Fruit fly (Drosophila melanogaster) whole organism, pupa: ENCODE data around the gene CG5910.
A peak's percentile ranks its signal among the peaks of the same experiment; 100 is the strongest.

Experiments
- CG10348 ChIP-seq: fragments of 200-800 bp; sonication (Bioruptor generic); IDR thresholded peaks from 2 replicates; pipeline ENCODE4 v1.3.6; 2022; ENCODE audit warnings: missing biosample characterization, missing genetic modification characterization
- CG12605 ChIP-seq: fragments of 200-800 bp; sonication (Bioruptor generic); IDR thresholded peaks from 2 replicates; pipeline ENCODE4 v1.3.6; 2022; ENCODE audit warnings: missing biosample characterization, missing genetic modification characterization
- CG13204 ChIP-seq: fragments of 200-800 bp; sonication (Bioruptor generic); optimal IDR thresholded peaks from 2 replicates; lab custom pipeline; 2018; ENCODE audit warnings: missing biosample characterization, mild to moderate bottlenecking, missing genetic modification characterization, moderate library complexity
- CG14655 ChIP-seq: fragments of 200-800 bp; sonication (Bioruptor generic); optimal IDR thresholded peaks from 3 replicates; lab custom pipeline; 2017; ENCODE audit warnings: mild to moderate bottlenecking, missing biosample characterization, missing genetic modification reagents, missing genetic modification characterization
- CG15710 ChIP-seq: fragments of 200-800 bp; sonication (Bioruptor generic); optimal IDR thresholded peaks from 2 replicates; lab custom pipeline; 2018; ENCODE audit warnings: missing biosample characterization, mild to moderate bottlenecking, missing genetic modification characterization, moderate library complexity
- CG17806 ChIP-seq: fragments of 200-800 bp; sonication (Bioruptor generic); optimal IDR thresholded peaks from 2 replicates; lab custom pipeline; 2018; ENCODE audit warnings: missing biosample characterization, mild to moderate bottlenecking, missing genetic modification characterization, moderate library complexity
- CG32121 ChIP-seq: fragments of 200-800 bp; sonication (Bioruptor generic); IDR thresholded peaks from 2 replicates; pipeline ENCODE4 v1.3.6; 2022; ENCODE audit warnings: missing biosample characterization, missing genetic modification characterization
- CG34367 ChIP-seq: fragments of 200-800 bp; sonication (Bioruptor generic); optimal IDR thresholded peaks from 2 replicates; lab custom pipeline; 2018; ENCODE audit warnings: missing biosample characterization, mild to moderate bottlenecking, missing genetic modification characterization
- CG4496 ChIP-seq: fragments of 200-800 bp; sonication (Bioruptor generic); IDR thresholded peaks from 3 replicates; pipeline ENCODE4 v1.3.6; 2022; ENCODE audit warnings: missing biosample characterization, missing genetic modification characterization
- CG8159 ChIP-seq: fragments of 200-800 bp; sonication (Bioruptor generic); optimal IDR thresholded peaks from 3 replicates; lab custom pipeline; 2018; ENCODE audit warnings: missing biosample characterization, mild to moderate bottlenecking, missing genetic modification characterization, moderate library complexity
- CG8301 ChIP-seq: fragments of 200-800 bp; sonication (Bioruptor generic); optimal IDR thresholded peaks from 2 replicates; lab custom pipeline; 2018; ENCODE audit warnings: missing biosample characterization, mild to moderate bottlenecking, missing genetic modification characterization
- CG9948 ChIP-seq: fragments of 200-800 bp; sonication (Bioruptor generic); optimal IDR thresholded peaks from 2 replicates; lab custom pipeline; 2018; ENCODE audit warnings: missing biosample characterization, mild to moderate bottlenecking, missing genetic modification characterization, moderate library complexity
- D1 ChIP-seq: fragments of 200-800 bp; sonication (Bioruptor generic); optimal IDR thresholded peaks from 2 replicates; lab custom pipeline; 2018; ENCODE audit warnings: missing biosample characterization, mild to moderate bottlenecking, missing genetic modification characterization, moderate library complexity
- EcR ChIP-seq: fragments of 200-800 bp; sonication (Bioruptor generic); optimal IDR thresholded peaks from 3 replicates; lab custom pipeline; 2019; ENCODE audit warnings: missing biosample characterization, missing genetic modification characterization, mild to moderate bottlenecking, moderate library complexity, missing genetic modification reagents
- Ets98B ChIP-seq: fragments of 200-800 bp; sonication (Bioruptor generic); IDR thresholded peaks from 2 replicates; pipeline ENCODE4 v1.3.6; 2022; ENCODE audit warnings: missing biosample characterization, missing genetic modification characterization
- Pif1A ChIP-seq: fragments of 200-800 bp; sonication (Bioruptor generic); optimal IDR thresholded peaks from 3 replicates; lab custom pipeline; 2016; ENCODE audit warnings: missing biosample characterization, missing genetic modification characterization
- Pif1B ChIP-seq: fragments of 200-800 bp; sonication (Bioruptor generic); optimal IDR thresholded peaks from 3 replicates; lab custom pipeline; 2016; ENCODE audit warnings: missing biosample characterization, missing genetic modification characterization
- Snoo ChIP-seq: fragments of 200-800 bp; sonication (Bioruptor generic); optimal IDR thresholded peaks from 3 replicates; lab custom pipeline; 2017; ENCODE audit warnings: missing biosample characterization, mild to moderate bottlenecking, missing genetic modification characterization, inconsistent platforms
- fd96Ca ChIP-seq: fragments of 200-800 bp; sonication (Bioruptor generic); IDR thresholded peaks from 3 replicates; pipeline ENCODE4 v1.3.6; 2022; ENCODE audit warnings: missing biosample characterization, missing genetic modification characterization
- gl ChIP-seq: fragments of 200-800 bp; sonication (Bioruptor generic); optimal IDR thresholded peaks from 2 replicates; lab custom pipeline; 2018; ENCODE audit warnings: missing biosample characterization, mild to moderate bottlenecking, missing genetic modification characterization
- rn ChIP-seq: fragments of 200-800 bp; sonication (Bioruptor generic); IDR thresholded peaks from 2 replicates; pipeline ENCODE4 v1.3.6; 2022; ENCODE audit warnings: missing biosample characterization, missing genetic modification characterization

The CG5910 gene

DNA sequence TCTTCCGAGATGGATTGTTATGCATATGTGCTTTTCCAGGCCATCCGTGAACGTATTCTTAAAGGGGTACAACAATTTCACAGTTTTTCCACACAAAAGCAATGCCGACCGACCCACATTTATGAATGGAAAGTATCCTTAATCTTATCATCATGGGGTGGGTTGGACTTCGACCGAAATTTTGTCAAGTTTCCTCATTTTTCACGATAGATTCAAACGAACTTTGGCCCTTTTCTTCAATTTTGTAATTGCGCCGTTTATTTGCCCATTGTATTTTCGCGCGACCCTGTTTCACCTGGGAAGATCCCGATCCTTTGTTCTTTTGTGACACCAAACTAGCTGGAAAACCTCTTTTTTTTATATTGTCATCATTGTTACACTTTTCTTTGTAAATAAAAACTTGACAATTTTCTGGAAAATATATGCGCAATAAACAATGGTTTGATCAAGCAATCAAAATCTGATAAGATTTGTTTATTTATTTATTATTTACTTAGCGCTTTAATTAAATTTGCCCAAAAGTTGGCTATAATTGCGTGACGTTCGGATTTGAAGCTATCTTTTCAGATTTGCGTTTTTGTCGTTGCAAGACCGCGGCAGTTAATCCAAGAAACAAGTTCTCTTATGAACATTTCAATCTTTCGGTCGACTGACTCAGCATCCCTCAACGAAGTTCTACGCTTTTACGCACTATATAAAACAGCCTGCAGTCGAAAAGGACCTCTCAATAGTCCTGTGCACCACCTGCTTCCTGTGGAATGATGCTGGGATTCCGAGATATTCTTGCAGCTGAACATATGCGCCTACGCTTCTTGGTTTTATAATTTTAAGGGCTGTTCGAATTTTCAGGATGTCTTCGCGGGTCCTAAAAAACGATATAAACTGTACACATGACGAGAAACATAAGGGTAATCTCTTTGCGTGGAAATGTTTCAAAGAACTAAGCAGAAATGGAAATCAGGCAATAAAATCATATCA is 36.0 kb upstream of the CG5910 start:
- no peak for TF ChIP-seq gl (tag; lab: Kevin White, UChicago)
- no peak for TF ChIP-seq CG15710 (tag; lab: Kevin White, UChicago)
- TF ChIP-seq CG4496 (GFP tag; lab: Robert Waterston, UW): 0 out of 3 replicates have a peak, but pooled peaks have one; percentile 15
- no peak for TF ChIP-seq D1 (tag; lab: Kevin White, UChicago)
- no peak for TF ChIP-seq CG14655 (GFP tag; lab: Kevin White, UChicago)

dm6 chr3L:20410345-20410744 is 31.9 kb upstream of the CG5910 start, which contains the start of gene CG13248:
CG13248 (minus strand) TSS chr3L:20410566.
- TF ChIP-seq CG13204 (GFP tag; lab: Kevin White, UChicago) (no peak), Pif1B (GFP tag; lab: Kevin White, UChicago) (no peak), CG12605 (no peak), rn (no peak), fd96Ca (GFP tag; lab: Robert Waterston, UW) (no peak), EcR (GFP tag; lab: Kevin White, UChicago) (no peak), Snoo (tag; lab: Kevin White, UChicago) (no peak), CG10348 (GFP tag; lab: Robert Waterston, UW) (no peak), Ets98B (GFP tag; lab: Robert Waterston, UW) (no peak)

DNA sequence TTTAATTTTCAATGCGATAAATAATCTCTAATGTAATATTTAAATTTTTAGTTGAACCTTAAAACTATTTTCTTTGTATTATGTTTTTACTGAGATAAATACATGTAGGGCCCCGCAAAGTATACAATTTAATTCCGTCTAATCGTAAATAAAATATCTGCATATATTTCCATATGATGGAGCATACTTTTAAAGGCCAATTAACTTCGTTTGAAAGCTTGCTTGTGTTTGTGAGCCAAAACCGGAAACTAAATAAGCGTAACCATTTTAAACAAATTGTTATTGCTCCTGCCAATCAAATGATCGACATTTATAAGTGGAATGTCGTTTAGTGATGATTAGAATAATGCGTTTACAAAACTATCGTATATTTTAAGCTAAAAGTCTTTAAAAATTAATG is 31.4 kb upstream of the CG5910 start:
- TF ChIP-seq CG9948 (no peak), CG32121 (GFP tag; lab: Robert Waterston, UW) (no peak), CG10348 (GFP tag; lab: Robert Waterston, UW) (no peak), D1 (tag; lab: Kevin White, UChicago) (no peak), fd96Ca (GFP tag; lab: Robert Waterston, UW) (no peak), CG15710 (tag; lab: Kevin White, UChicago) (no peak), Snoo (tag; lab: Kevin White, UChicago) (no peak), CG12605 (no peak), CG13204 (GFP tag; lab: Kevin White, UChicago) (no peak), rn (no peak), Pif1B (GFP tag; lab: Kevin White, UChicago) (no peak), CG14655 (GFP tag; lab: Kevin White, UChicago) (no peak), EcR (GFP tag; lab: Kevin White, UChicago) (no peak), CG34367 (tag; lab: Kevin White, UChicago) (no peak)

DNA sequence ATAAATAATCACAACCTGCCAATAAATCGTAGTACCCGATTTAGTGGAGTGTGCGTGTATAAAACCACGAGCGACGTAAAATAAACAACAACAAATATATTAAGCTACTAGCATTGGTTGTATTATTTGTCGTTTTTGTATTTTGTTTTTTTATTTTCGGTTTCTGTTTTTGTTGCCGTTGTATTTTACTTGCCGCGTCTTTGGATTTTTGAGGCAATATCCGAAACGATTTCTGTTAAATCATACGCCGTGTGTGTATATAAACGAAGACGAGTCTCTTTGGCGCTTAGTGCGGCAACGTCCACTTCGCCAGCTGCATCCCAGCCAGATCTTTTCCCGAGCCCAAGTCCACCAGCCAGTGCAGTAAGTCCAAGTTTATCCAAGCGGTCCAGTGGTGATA is 28.9 kb upstream of the CG5910 start, which contains the start of gene zye:
Gene zye, plus strand, starts transcription at position 301 of the 400 bp plus-strand sequence.
- TF ChIP-seq EcR (GFP tag; lab: Kevin White, UChicago) (no peak), CG8159 (tag; lab: Kevin White, UChicago) (no peak), fd96Ca (GFP tag; lab: Robert Waterston, UW) (no peak), CG12605 (no peak), CG15710 (tag; lab: Kevin White, UChicago) (no peak), CG9948 (no peak), Snoo (tag; lab: Kevin White, UChicago) (no peak), Pif1A (no peak), Pif1B (GFP tag; lab: Kevin White, UChicago) (no peak), CG4496 (GFP tag; lab: Robert Waterston, UW) (no peak), D1 (tag; lab: Kevin White, UChicago) (no peak)
- TF ChIP-seq, all 21 proteins: peak for 0

DNA sequence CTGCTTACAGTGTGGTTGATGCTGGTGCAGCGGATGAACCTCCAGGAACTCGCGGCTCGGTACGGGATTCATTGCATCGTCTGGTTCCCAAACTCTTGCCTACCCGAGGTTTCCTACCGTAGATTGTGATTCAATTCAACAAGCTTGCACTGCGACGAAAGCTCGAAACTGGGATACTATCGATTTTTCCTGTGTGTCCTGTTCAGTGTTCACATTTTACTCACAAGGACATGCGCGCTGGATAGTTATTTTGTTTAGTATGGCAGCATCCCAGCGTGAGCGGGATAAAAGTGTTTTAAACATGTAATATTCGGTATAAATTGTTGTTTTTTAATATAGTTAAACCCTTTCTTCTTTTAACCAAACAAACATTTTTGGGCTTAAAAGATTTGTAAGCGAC is 16.3 kb upstream of the CG5910 start, which contains the start of gene CG5282:
Gene CG5282, minus strand, starts transcription at position 184 of the 400 bp plus-strand sequence.
- TF ChIP-seq Snoo (tag; lab: Kevin White, UChicago) (no peak), CG32121 (GFP tag; lab: Robert Waterston, UW) (no peak), Pif1A (no peak), CG17806 (no peak), CG10348 (GFP tag; lab: Robert Waterston, UW) (no peak), EcR (GFP tag; lab: Kevin White, UChicago) (no peak), D1 (tag; lab: Kevin White, UChicago) (no peak), CG34367 (tag; lab: Kevin White, UChicago) (no peak), CG13204 (GFP tag; lab: Kevin White, UChicago) (no peak), fd96Ca (GFP tag; lab: Robert Waterston, UW) (no peak), Pif1B (GFP tag; lab: Kevin White, UChicago) (no peak)

DNA sequence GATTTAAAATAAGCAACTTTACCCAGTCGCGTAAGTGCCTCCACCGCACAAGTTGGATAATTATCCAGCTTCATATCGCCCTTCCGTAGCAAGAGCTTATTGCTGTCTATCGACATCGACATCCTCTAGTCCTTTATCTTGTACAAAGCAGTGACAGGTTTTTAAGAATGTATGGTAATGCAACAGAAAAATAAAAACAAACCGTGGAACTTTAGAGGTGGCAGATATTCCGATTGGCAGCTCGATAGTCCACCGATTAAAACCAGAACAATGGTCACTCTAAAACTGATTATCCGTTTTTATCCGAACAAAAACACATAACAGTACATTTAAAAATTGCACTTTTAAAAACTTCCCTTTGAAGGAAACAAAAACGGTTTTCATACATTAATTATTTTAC is 14.8 kb upstream of the CG5910 start, which contains the start of gene CG5274:
Gene CG5274, minus strand, starts transcription at position 218 of the 400 bp plus-strand sequence.
- TF ChIP-seq CG4496 (GFP tag; lab: Robert Waterston, UW) (no peak), CG10348 (GFP tag; lab: Robert Waterston, UW) (no peak), CG8301 (tag; lab: Kevin White, UChicago) (no peak), CG17806 (no peak), CG14655 (GFP tag; lab: Kevin White, UChicago) (no peak), CG13204 (GFP tag; lab: Kevin White, UChicago) (no peak), D1 (tag; lab: Kevin White, UChicago) (no peak), CG8159 (tag; lab: Kevin White, UChicago) (no peak), Pif1B (GFP tag; lab: Kevin White, UChicago) (no peak), rn (no peak), Ets98B (GFP tag; lab: Robert Waterston, UW) (no peak)
